Worm (Caenorhabditis elegans) whole organism, L4 larva: Measurements from ENCODE around the gene F32D8.5.

Experiments
- D1046.2 ChIP-seq: fragments of 200-800 bp; sonication (Bioruptor generic); IDR thresholded peaks from 2 replicates; pipeline ENCODE4 v1.3.6; 2022; ENCODE audit warnings: missing genetic modification characterization, missing compliant biosample characterization
- R02D3.7 ChIP-seq: fragments of 150-350 bp; sonication (generic microtip); optimal IDR thresholded peaks from 3 replicates; lab custom pipeline; 2014; ENCODE audit warnings: missing biosample characterization, missing genetic modification characterization
- T20F7.1 ChIP-seq: fragments of 200-800 bp; sonication (Bioruptor generic); optimal IDR thresholded peaks from 2 replicates; lab custom pipeline; 2018; ENCODE audit warnings: mild to moderate bottlenecking, missing genetic modification characterization, missing compliant biosample characterization
- T26A8.4 ChIP-seq: fragments of 200-800 bp; sonication (Bioruptor generic); IDR thresholded peaks from 2 replicates; pipeline ENCODE4 v1.3.6; 2022; ENCODE audit warnings: missing genetic modification characterization, missing compliant biosample characterization
- ZK546.5 ChIP-seq, 2 experiments: sonication (generic microtip); optimal IDR thresholded peaks; 2 replicates each; lab custom pipeline; 2017; ENCODE audit warnings: missing biosample characterization in 2 of 2, missing genetic modification characterization in 2 of 2
- ama-1 ChIP-seq: fragments of 150-350 bp; optimal IDR thresholded peaks from 2 replicates; lab custom pipeline; 2014; ENCODE audit warnings: inconsistent platforms, mixed read lengths
- attf-4 ChIP-seq: sonication (generic microtip); optimal IDR thresholded peaks from 3 replicates; lab custom pipeline; 2017; ENCODE audit warnings: missing biosample characterization, missing genetic modification characterization
- ceh-28 ChIP-seq: fragments of 150-350 bp; optimal IDR thresholded peaks from 2 replicates; lab custom pipeline; 2014; ENCODE audit warnings: missing biosample characterization, missing genetic modification reagents, missing genetic modification characterization
- ctbp-1 ChIP-seq: fragments of 200-800 bp; sonication (Bioruptor generic); IDR thresholded peaks from 2 replicates; pipeline ENCODE4 v1.3.6; 2022; ENCODE audit warnings: missing genetic modification reagents, missing genetic modification characterization, missing compliant biosample characterization
- daf-12 ChIP-seq: fragments of 150-350 bp; optimal IDR thresholded peaks from 2 replicates; lab custom pipeline; 2014; ENCODE audit warnings: missing biosample characterization, missing genetic modification reagents, missing genetic modification characterization
- daf-16 ChIP-seq, 3 experiments: sonication (generic microtip); optimal IDR thresholded peaks; 2 replicates each; lab custom pipeline; 2016 to 2017; ENCODE audit warnings: missing genetic modification characterization in 3 of 3, missing genetic modification reagents in 3 of 3, mild to moderate bottlenecking in 2 of 3, missing compliant biosample characterization in 2 of 3, missing biosample characterization in 1 of 3, moderate library complexity in 1 of 3
- daf-8 ChIP-seq: fragments of 200-800 bp; sonication (Bioruptor generic); IDR thresholded peaks from 2 replicates; pipeline ENCODE4 v1.3.6; 2022; ENCODE audit warnings: missing genetic modification characterization, missing compliant biosample characterization
- dmd-6 ChIP-seq: fragments of 200-800 bp; sonication (Bioruptor generic); IDR thresholded peaks from 2 replicates; pipeline ENCODE4 v1.3.6; 2022; ENCODE audit warnings: missing genetic modification reagents, missing genetic modification characterization, missing compliant biosample characterization
- dpl-1 ChIP-seq: fragments of 150-350 bp; optimal IDR thresholded peaks from 2 replicates; lab custom pipeline; 2014; ENCODE audit warnings: missing biosample characterization, missing genetic modification reagents, missing genetic modification characterization
- duxl-1 ChIP-seq: sonication (generic microtip); optimal IDR thresholded peaks from 2 replicates; lab custom pipeline; 2016; ENCODE audit warnings: mild to moderate bottlenecking, missing genetic modification characterization, moderate library complexity, missing compliant biosample characterization; ENCODE audit not compliant: poor library complexity
- dve-1 ChIP-seq: sonication (generic microtip); optimal IDR thresholded peaks from 2 replicates; lab custom pipeline; 2017; ENCODE audit warnings: antibody characterized with exemption, mild to moderate bottlenecking, missing genetic modification characterization, missing compliant biosample characterization; ENCODE audit not compliant: insufficient read depth
- egl-27 ChIP-seq: sonication (generic microtip); optimal IDR thresholded peaks from 3 replicates; lab custom pipeline; 2017; ENCODE audit warnings: missing biosample characterization, missing genetic modification reagents, missing genetic modification characterization
- fkh-10 ChIP-seq: fragments of 150-350 bp; optimal IDR thresholded peaks from 2 replicates; lab custom pipeline; 2014; ENCODE audit warnings: missing biosample characterization, missing genetic modification reagents, missing genetic modification characterization
- hlh-11 ChIP-seq: fragments of 200-800 bp; sonication (Bioruptor generic); optimal IDR thresholded peaks from 2 replicates; lab custom pipeline; 2018; ENCODE audit warnings: mild to moderate bottlenecking, missing genetic modification characterization, missing compliant biosample characterization
- jun-1 ChIP-seq: fragments of 150-350 bp; optimal IDR thresholded peaks from 2 replicates; lab custom pipeline; 2014; ENCODE audit warnings: missing biosample characterization, missing genetic modification reagents, missing genetic modification characterization
- lin-1 ChIP-seq: fragments of 200-800 bp; sonication (Bioruptor generic); IDR thresholded peaks from 2 replicates; pipeline ENCODE4 v1.3.6; 2022; ENCODE audit warnings: missing genetic modification reagents, missing genetic modification characterization, missing compliant biosample characterization
- lin-38 ChIP-seq: fragments of 200-800 bp; sonication (Bioruptor generic); IDR thresholded peaks from 2 replicates; pipeline ENCODE4 v1.3.6; 2022; ENCODE audit warnings: missing genetic modification reagents, missing genetic modification characterization, missing compliant biosample characterization
- lir-3 ChIP-seq: sonication (generic microtip); optimal IDR thresholded peaks from 2 replicates; lab custom pipeline; 2016; ENCODE audit warnings: mild to moderate bottlenecking, missing genetic modification characterization, missing compliant biosample characterization
- lsy-2 ChIP-seq, 2 experiments: fragments of 150-350 bp in 1 of 2; sonication (generic microtip) in 1 of 2; optimal IDR thresholded peaks; 2 replicates each; lab custom pipeline; 2014 to 2017; ENCODE audit warnings: missing biosample characterization in 2 of 2, missing genetic modification characterization in 2 of 2
- madf-9 ChIP-seq: fragments of 200-800 bp; sonication (Bioruptor generic); conservative IDR thresholded peaks from 2 replicates; pipeline ENCODE4 v1.3.6; 2022; ENCODE audit warnings: missing genetic modification reagents, missing genetic modification characterization, missing compliant biosample characterization
- mep-1 ChIP-seq: fragments of 150-350 bp; sonication (generic microtip); optimal IDR thresholded peaks from 3 replicates; lab custom pipeline; 2014; ENCODE audit warnings: missing biosample characterization, missing genetic modification characterization
- mes-2 ChIP-seq: sonication (generic microtip); optimal IDR thresholded peaks from 2 replicates; lab custom pipeline; 2016; ENCODE audit warnings: missing genotype, mild to moderate bottlenecking, missing genetic modification characterization, missing compliant biosample characterization; ENCODE audit not compliant: poor library complexity, severe bottlenecking
- mxl-3 ChIP-seq: fragments of 200-800 bp; sonication (Bioruptor generic); optimal IDR thresholded peaks from 2 replicates; lab custom pipeline; 2018; ENCODE audit warnings: mild to moderate bottlenecking, missing genetic modification characterization, missing compliant biosample characterization
- nhr-11 ChIP-seq: fragments of 150-350 bp; optimal IDR thresholded peaks from 2 replicates; lab custom pipeline; 2014; ENCODE audit warnings: missing biosample characterization, missing genetic modification characterization
- nhr-25 ChIP-seq: sonication (generic microtip); optimal IDR thresholded peaks from 2 replicates; lab custom pipeline; 2017; ENCODE audit warnings: missing genetic modification characterization, mild to moderate bottlenecking, missing compliant biosample characterization, antibody characterized with exemption, moderate library complexity, borderline replicate concordance; ENCODE audit not compliant: insufficient read depth
- nhr-28 ChIP-seq: fragments of 150-350 bp; optimal IDR thresholded peaks from 2 replicates; lab custom pipeline; 2014; ENCODE audit warnings: missing biosample characterization, missing genetic modification characterization
- nhr-41 ChIP-seq: fragments of 200-800 bp; sonication (Bioruptor generic); IDR thresholded peaks from 2 replicates; pipeline ENCODE4 v1.3.6; 2022; ENCODE audit warnings: missing genetic modification reagents, missing genetic modification characterization, missing compliant biosample characterization
- nhr-48 ChIP-seq: sonication (generic microtip); optimal IDR thresholded peaks from 2 replicates; lab custom pipeline; 2016; ENCODE audit warnings: mild to moderate bottlenecking, missing genetic modification characterization, missing compliant biosample characterization
- nhr-77 ChIP-seq: fragments of 150-350 bp; optimal IDR thresholded peaks from 2 replicates; lab custom pipeline; 2014; ENCODE audit warnings: missing biosample characterization, missing genetic modification characterization
- pha-4 ChIP-seq, 2 experiments: fragments of 150-350 bp in 1 of 2; fragments of 200-800 bp in 1 of 2; sonication (Bioruptor generic) in 1 of 2; IDR thresholded peaks in 1 of 2; optimal IDR thresholded peaks in 1 of 2; 2 replicates each; pipeline versions ENCODE4 v1.3.6 to Lab custom; 2014 to 2022; ENCODE audit warnings: missing genetic modification characterization in 2 of 2, missing genetic modification reagents in 2 of 2, missing biosample characterization in 1 of 2, missing compliant biosample characterization in 1 of 2
- php-3 ChIP-seq: fragments of 200-800 bp; sonication (Bioruptor generic); IDR thresholded peaks from 2 replicates; pipeline ENCODE4 v1.3.6; 2022; ENCODE audit warnings: missing genetic modification reagents, missing genetic modification characterization, missing compliant biosample characterization
- pqm-1 ChIP-seq: sonication (generic microtip); optimal IDR thresholded peaks from 2 replicates; lab custom pipeline; 2017; ENCODE audit warnings: missing biosample characterization, missing genetic modification characterization
- spr-1 ChIP-seq: sonication (generic microtip); optimal IDR thresholded peaks from 2 replicates; lab custom pipeline; 2016; ENCODE audit warnings: mild to moderate bottlenecking, missing genetic modification characterization, missing compliant biosample characterization
- spr-3 ChIP-seq: fragments of 200-800 bp; sonication (Bioruptor generic); optimal IDR thresholded peaks from 2 replicates; lab custom pipeline; 2018; ENCODE audit warnings: mild to moderate bottlenecking, missing genetic modification characterization, missing compliant biosample characterization
- tag-97 ChIP-seq: fragments of 200-800 bp; sonication (Bioruptor generic); IDR thresholded peaks from 2 replicates; pipeline ENCODE4 v1.3.6; 2022; ENCODE audit warnings: missing genetic modification characterization, missing compliant biosample characterization
- tra-1 ChIP-seq: fragments of 200-800 bp; sonication (Bioruptor generic); IDR thresholded peaks from 2 replicates; pipeline ENCODE4 v1.3.6; 2022; ENCODE audit warnings: missing genetic modification reagents, missing genetic modification characterization, missing compliant biosample characterization
- unc-130 ChIP-seq: sonication (generic microtip); optimal IDR thresholded peaks from 2 replicates; lab custom pipeline; 2016; ENCODE audit warnings: missing genetic modification reagents, missing genetic modification characterization, missing compliant biosample characterization
- unc-39 ChIP-seq: sonication (generic microtip); optimal IDR thresholded peaks from 2 replicates; lab custom pipeline; 2017; ENCODE audit warnings: missing biosample characterization, missing genetic modification characterization
- unc-62 ChIP-seq, 3 experiments: fragments of 150-350 bp in 1 of 3; sonication (generic microtip); optimal IDR thresholded peaks in 2 of 3; peaks in 1 of 3; 1 replicate in 1 of 3; 2 replicates in 2 of 3; lab custom pipeline; 2014 to 2017; ENCODE audit warnings: missing biosample characterization in 3 of 3, missing genetic modification characterization in 3 of 3, missing genetic modification reagents in 3 of 3, missing genotype in 1 of 3
- zip-11 ChIP-seq: fragments of 200-800 bp; sonication (Bioruptor generic); IDR thresholded peaks from 2 replicates; pipeline ENCODE4 v1.3.6; 2022; ENCODE audit warnings: missing genetic modification characterization, missing compliant biosample characterization
- zip-2 ChIP-seq: fragments of 150-350 bp; optimal IDR thresholded peaks from 2 replicates; lab custom pipeline; 2014; ENCODE audit warnings: missing biosample characterization, missing genetic modification characterization

The F32D8.5 gene

ce11 chrV:10876512-10876911 lies 18.1 kb upstream of the F32D8.5 start (continued):
- TF ChIP-seq spr-1 (tag; lab: Kevin White, UChicago) = no peak
- TF ChIP-seq dve-1 (tag; lab: Kevin White, UChicago) = no peak
- TF ChIP-seq unc-130 (GFP tag; lab: Kevin White, UChicago) = no peak

DNA sequence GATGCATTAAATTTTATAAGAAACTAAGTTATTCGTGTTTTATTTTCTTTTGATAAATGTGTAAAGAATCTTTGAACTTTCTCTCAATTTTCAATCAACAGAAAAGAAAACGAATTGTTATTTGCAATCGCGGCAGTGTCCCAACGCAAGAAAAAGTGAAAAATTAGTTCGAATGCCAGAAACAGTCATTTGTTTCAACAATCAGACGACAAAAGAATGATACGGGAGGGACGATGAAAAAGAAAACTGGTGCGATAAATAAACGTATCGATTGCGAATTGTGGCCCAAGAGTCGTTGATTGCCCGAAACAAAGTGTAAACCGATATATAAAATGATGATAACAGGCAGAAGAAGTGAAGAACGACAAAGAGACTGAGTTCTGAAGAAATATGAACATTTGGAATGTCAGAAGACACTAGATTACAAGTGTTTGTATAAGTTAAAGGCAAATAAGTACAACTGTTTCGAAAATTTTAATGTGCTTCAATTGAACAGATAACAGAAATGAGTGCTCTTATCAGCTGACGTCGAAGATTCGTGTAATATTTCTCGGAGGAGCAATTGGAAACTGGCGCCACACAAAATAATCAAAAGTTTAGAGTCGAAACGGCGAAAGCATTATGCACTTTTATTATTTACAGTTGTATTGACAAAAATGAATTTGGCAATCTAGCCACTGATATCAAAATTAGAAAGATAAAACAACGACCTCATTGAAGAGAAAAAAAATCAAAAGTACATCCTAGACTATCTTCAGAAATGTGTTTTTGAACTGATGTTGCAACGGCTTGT lies 16.6 kb upstream of the F32D8.5 start:
- TF ChIP-seq php-3 (GFP tag; lab: Robert Waterston, UW) = peak; percentile 79
- no peak for TF ChIP-seq spr-3 (GFP tag; lab: Kevin White, UChicago)
- TF ChIP-seq lin-1 (GFP tag; lab: Robert Waterston, UW) = 0 out of 2 replicates have a peak, but pooled peaks have one; percentile 29
- TF ChIP-seq nhr-48 = peak; percentile 64
- TF ChIP-seq zip-11 (GFP tag; lab: Robert Waterston, UW) = no peak
- TF ChIP-seq lin-38 (GFP tag; lab: Robert Waterston, UW) = no peak
- TF ChIP-seq dpl-1 (GFP tag; lab: Kevin White, UChicago) = no peak
- TF ChIP-seq attf-4 (tag; lab: Kevin White, UChicago) = no peak
- TF ChIP-seq dve-1 (tag; lab: Kevin White, UChicago) = peak; percentile 45
- no peak for TF ChIP-seq ZK546.5 (tag; optimal IDR thresholded peaks at IDR 0.05; lab: Kevin White, UChicago)
- no peak for TF ChIP-seq T26A8.4 (GFP tag; lab: Robert Waterston, UW)
- TF ChIP-seq unc-62 (GFP tag; optimal IDR thresholded peaks at IDR 0.05 in 1 of 2; lab: Kevin White, UChicago) = no peak
- TF ChIP-seq unc-62 (tag; optimal IDR thresholded peaks at IDR 0.05; lab: Kevin White, UChicago) = no peak
- TF ChIP-seq duxl-1 (tag; lab: Kevin White, UChicago) = no peak
- TF ChIP-seq mxl-3 (GFP tag; lab: Kevin White, UChicago) = no peak
- TF ChIP-seq pqm-1 (tag; lab: Kevin White, UChicago) = peak; percentile 79
- no peak for TF ChIP-seq pha-4 (GFP tag; IDR thresholded peaks at IDR 0.05; lab: Robert Waterston, UW)
- TF ChIP-seq pha-4 (tag; optimal IDR thresholded peaks at IDR 0.05; lab: Kevin White, UChicago) = no peak
- peak; percentile 85 for TF ChIP-seq nhr-28 (tag; lab: Kevin White, UChicago)
- TF ChIP-seq ama-1 = no peak
- TF ChIP-seq egl-27 (tag; lab: Kevin White, UChicago) = no peak
- peak; percentile 84 for TF ChIP-seq hlh-11 (tag; lab: Kevin White, UChicago)
- TF ChIP-seq unc-130 (GFP tag; lab: Kevin White, UChicago) = no peak
- TF ChIP-seq nhr-25 (tag; lab: Kevin White, UChicago) = no peak
- TF ChIP-seq nhr-11 (tag; lab: Kevin White, UChicago) = no peak
- no peak for TF ChIP-seq unc-39
- no peak for TF ChIP-seq ceh-28 (tag; lab: Kevin White, UChicago)
- no peak for TF ChIP-seq daf-16 (GFP tag; optimal IDR thresholded peaks at IDR 0.05; lab: Kevin White, UChicago)
- TF ChIP-seq daf-16 (tag; optimal IDR thresholded peaks at IDR 0.05; lab: Kevin White, UChicago) = peak; percentile 97
- peak; percentile 80 for TF ChIP-seq dmd-6 (GFP tag; lab: Robert Waterston, UW)
- TF ChIP-seq zip-2 = no peak
- no peak for TF ChIP-seq daf-12 (tag; lab: Kevin White, UChicago)
- no peak for TF ChIP-seq R02D3.7 (tag; lab: Kevin White, UChicago)
- no peak for TF ChIP-seq mes-2
- no peak for TF ChIP-seq T20F7.1 (GFP tag; lab: Kevin White, UChicago)
- no peak for TF ChIP-seq lsy-2 (tag; optimal IDR thresholded peaks at IDR 0.05; lab: Kevin White, UChicago)
- TF ChIP-seq ctbp-1 (GFP tag; lab: Robert Waterston, UW) = no peak
- TF ChIP-seq daf-8 (GFP tag; lab: Robert Waterston, UW) = no peak
- TF ChIP-seq jun-1 (tag; lab: Kevin White, UChicago) = no peak
- no peak for TF ChIP-seq fkh-10 (GFP tag; lab: Kevin White, UChicago)
- no peak for TF ChIP-seq tag-97
- no peak for TF ChIP-seq mep-1 (tag; lab: Kevin White, UChicago)
- TF ChIP-seq lir-3 (tag; lab: Kevin White, UChicago) = no peak
- no peak for TF ChIP-seq madf-9 (GFP tag; lab: Robert Waterston, UW)
- peak; percentile 53 for TF ChIP-seq nhr-77 (tag; lab: Kevin White, UChicago)
- TF ChIP-seq nhr-41 (GFP tag; lab: Robert Waterston, UW) = no peak
- TF ChIP-seq D1046.2 = no peak
- TF ChIP-seq tra-1 (GFP tag; lab: Robert Waterston, UW) = no peak
